Worm (Caenorhabditis elegans) whole organism, midembryonic: Measurements from ENCODE around the gene swd-2.1.

Experiments
- T22C8.4 ChIP-seq: fragments of 200-800 bp; sonication (Bioruptor generic); IDR thresholded peaks from 2 replicates; pipeline ENCODE4 v1.3.6; 2022; ENCODE audit warnings: missing genetic modification characterization, missing compliant biosample characterization
- cog-1 ChIP-seq: sonication (generic microtip); optimal IDR thresholded peaks from 2 replicates; lab custom pipeline; 2016; ENCODE audit warnings: missing genetic modification characterization, missing compliant biosample characterization
- flt-1 ChIP-seq: fragments of 200-800 bp; sonication (Bioruptor generic); IDR thresholded peaks from 2 replicates; pipeline ENCODE4 v1.3.6; 2022; ENCODE audit warnings: missing genetic modification characterization, missing compliant biosample characterization
- klf-2 ChIP-seq: fragments of 200-800 bp; sonication (Bioruptor generic); conservative IDR thresholded peaks from 2 replicates; pipeline ENCODE4 v1.3.6; 2022; ENCODE audit warnings: missing genetic modification reagents, missing genetic modification characterization, missing compliant biosample characterization
- med-1 ChIP-seq: sonication (generic microtip); optimal IDR thresholded peaks from 2 replicates; lab custom pipeline; 2017; ENCODE audit warnings: missing genetic modification characterization, mild to moderate bottlenecking, missing compliant biosample characterization, antibody characterized with exemption, missing genetic modification reagents; ENCODE audit not compliant: insufficient read depth
- ref-1 ChIP-seq: fragments of 200-800 bp; sonication (Bioruptor generic); conservative IDR thresholded peaks from 2 replicates; pipeline ENCODE4 v1.3.6; 2022; ENCODE audit warnings: missing genetic modification reagents, missing genetic modification characterization, missing compliant biosample characterization
- tab-1 ChIP-seq: fragments of 200-800 bp; sonication (Bioruptor generic); IDR thresholded peaks from 2 replicates; pipeline ENCODE4 v1.3.6; 2022; ENCODE audit warnings: missing genetic modification characterization, missing compliant biosample characterization
- ztf-23 ChIP-seq: fragments of 200-800 bp; sonication (Bioruptor generic); IDR thresholded peaks from 2 replicates; pipeline ENCODE4 v1.3.6; 2022; ENCODE audit warnings: missing genetic modification reagents, missing genetic modification characterization, missing compliant biosample characterization
- ztf-29 ChIP-seq: fragments of 200-800 bp; sonication (Bioruptor generic); IDR thresholded peaks from 2 replicates; pipeline ENCODE4 v1.3.6; 2022; ENCODE audit warnings: missing genetic modification reagents, missing genetic modification characterization, missing compliant biosample characterization

swd-2.1 gene

ce11 chrIV:7796432-7797113, 20.7 kb downstream of the swd-2.1 start, which contains the start of gene sgo-1:
Gene sgo-1 (minus strand): TSS chrIV:7796482.
- TF ChIP-seq tab-1 (no peak), flt-1 (GFP tag; lab: Robert Waterston, UW) (no peak), ztf-29 (GFP tag; lab: Robert Waterston, UW) (no peak), ref-1 (GFP tag; lab: Robert Waterston, UW) (no peak), ztf-23 (no peak), med-1 (GFP tag; lab: Kevin White, UChicago) (no peak)

- TF ChIP-seq flt-1 (GFP tag; lab: Robert Waterston, UW), result no peak
- no peak for TF ChIP-seq ztf-29 (GFP tag; lab: Robert Waterston, UW)
- no peak for TF ChIP-seq cog-1 (tag; lab: Kevin White, UChicago)
Measured at ce11 chrIV:7800338-7800737, 24.5 kb downstream of the swd-2.1 start.

- no peak for TF ChIP-seq ztf-23
- TF ChIP-seq klf-2, result no peak
- no peak for TF ChIP-seq tab-1
- TF ChIP-seq T22C8.4, result no peak
- no peak for TF ChIP-seq med-1 (GFP tag; lab: Kevin White, UChicago)
- TF ChIP-seq ztf-29 (GFP tag; lab: Robert Waterston, UW), result no peak
- TF ChIP-seq ref-1 (GFP tag; lab: Robert Waterston, UW), result no peak
- TF ChIP-seq flt-1 (GFP tag; lab: Robert Waterston, UW), result no peak
- no peak for TF ChIP-seq cog-1 (tag; lab: Kevin White, UChicago)
Measured at ce11 chrIV:7803250-7803649, 27.4 kb downstream of the swd-2.1 start, which contains the start of gene C33H5.16. Gene C33H5.16 (minus strand): TSS chrIV:7803350.

- TF ChIP-seq klf-2 (no peak), ztf-23 (no peak), tab-1 (no peak), ref-1 (GFP tag; lab: Robert Waterston, UW) (no peak), cog-1 (tag; lab: Kevin White, UChicago) (no peak), ztf-29 (GFP tag; lab: Robert Waterston, UW) (no peak), T22C8.4 (no peak), flt-1 (GFP tag; lab: Robert Waterston, UW) (no peak), med-1 (GFP tag; lab: Kevin White, UChicago) (no peak)
Measured at ce11 chrIV:7804740-7805139, 28.9 kb downstream of the swd-2.1 start, which contains the start of gene C33H5.2. Gene C33H5.2 (plus strand): TSS chrIV:7805040.

- no peak for TF ChIP-seq ztf-29 (GFP tag; lab: Robert Waterston, UW)
- TF ChIP-seq tab-1, result no peak
- no peak for TF ChIP-seq ref-1 (GFP tag; lab: Robert Waterston, UW)
- TF ChIP-seq flt-1 (GFP tag; lab: Robert Waterston, UW), result no peak
- TF ChIP-seq med-1 (GFP tag; lab: Kevin White, UChicago), result no peak
- TF ChIP-seq klf-2, result no peak
- no peak for TF ChIP-seq T22C8.4
- no peak for TF ChIP-seq cog-1 (tag; lab: Kevin White, UChicago)
- no peak for TF ChIP-seq ztf-23
Measured at ce11 chrIV:7808583-7808982, 32.8 kb downstream of the swd-2.1 start, which contains the start of gene C33H5.1. Gene C33H5.1 (plus strand): TSS chrIV:7808912.

- TF ChIP-seq tab-1, result no peak
- no peak for TF ChIP-seq T22C8.4
- TF ChIP-seq klf-2, result no peak
- TF ChIP-seq ref-1 (GFP tag; lab: Robert Waterston, UW), result no peak
- TF ChIP-seq ztf-29 (GFP tag; lab: Robert Waterston, UW), result no peak
- no peak for TF ChIP-seq ztf-23
- no peak for TF ChIP-seq med-1 (GFP tag; lab: Kevin White, UChicago)
- no peak for TF ChIP-seq flt-1 (GFP tag; lab: Robert Waterston, UW)
- TF ChIP-seq cog-1 (tag; lab: Kevin White, UChicago), result no peak
Measured at ce11 chrIV:7812709-7813108, 36.9 kb downstream of the swd-2.1 start, which contains the start of gene zgpa-1. Gene zgpa-1 (minus strand): TSS chrIV:7812809.

- no peak for TF ChIP-seq klf-2
- TF ChIP-seq ref-1 (GFP tag; lab: Robert Waterston, UW), result no peak
- no peak for TF ChIP-seq tab-1
Measured at ce11 chrIV:7815683-7816183, 39.9 kb downstream of the swd-2.1 start, which contains the start of gene cdgs-1. Gene cdgs-1 (minus strand): TSS chrIV:7815733.

ce11 chrIV:7816402-7817102, 40.7 kb downstream of the swd-2.1 start:
- TF ChIP-seq flt-1 (GFP tag; lab: Robert Waterston, UW) (no peak), ztf-23 (no peak), tab-1 (no peak), klf-2 (no peak), med-1 (GFP tag; lab: Kevin White, UChicago) (no peak), T22C8.4 (no peak), ref-1 (GFP tag; lab: Robert Waterston, UW) (no peak), ztf-29 (GFP tag; lab: Robert Waterston, UW) (no peak), cog-1 (tag; lab: Kevin White, UChicago) (no peak)

- no peak for TF ChIP-seq ztf-29 (GFP tag; lab: Robert Waterston, UW)
- TF ChIP-seq T22C8.4, result no peak
- TF ChIP-seq tab-1, result no peak
- TF ChIP-seq cog-1 (tag; lab: Kevin White, UChicago), result peak; percentile 60
- no peak for TF ChIP-seq flt-1 (GFP tag; lab: Robert Waterston, UW)
Measured at ce11 chrIV:7817852-7818251, 42.0 kb downstream of the swd-2.1 start, which contains the start of gene ric-3. Gene ric-3 (plus strand): TSS chrIV:7818251.

ce11 chrIV:7822524-7822923, 46.7 kb downstream of the swd-2.1 start, which contains the start of gene T14A8.2:
Gene T14A8.2 (minus strand): TSS chrIV:7822624.
- no peak for TF ChIP-seq klf-2
- no peak for TF ChIP-seq cog-1 (tag; lab: Kevin White, UChicago)
- no peak for TF ChIP-seq ztf-23
- no peak for TF ChIP-seq tab-1
- TF ChIP-seq ztf-29 (GFP tag; lab: Robert Waterston, UW), result no peak
- no peak for TF ChIP-seq ref-1 (GFP tag; lab: Robert Waterston, UW)
- no peak for TF ChIP-seq flt-1 (GFP tag; lab: Robert Waterston, UW)
- no peak for TF ChIP-seq med-1 (GFP tag; lab: Kevin White, UChicago)
- no peak for TF ChIP-seq T22C8.4
